Fruit fly (Drosophila melanogaster) whole organism, adult: ENCODE results near the gene Tis11.

Experiments used
- CG11617 ChIP-seq: fragments of 200-800 bp; sonication (Bioruptor generic); optimal IDR thresholded peaks from 2 replicates; lab custom pipeline; 2017; ENCODE audit warnings: mild to moderate bottlenecking, missing biosample characterization, missing genetic modification reagents, missing genetic modification characterization
- CG7101 ChIP-seq: fragments of 200-800 bp; sonication (Bioruptor generic); optimal IDR thresholded peaks from 2 replicates; lab custom pipeline; 2018; ENCODE audit warnings: missing biosample characterization, mild to moderate bottlenecking, missing genetic modification characterization, moderate library complexity
- Clk ChIP-seq: fragments of 200-800 bp; sonication (Bioruptor generic); optimal IDR thresholded peaks from 2 replicates; lab custom pipeline; 2017; ENCODE audit warnings: missing biosample characterization, missing genetic modification characterization
- Mnt ChIP-seq: fragments of 200-800 bp; sonication (Bioruptor generic); optimal IDR thresholded peaks from 2 replicates; lab custom pipeline; 2016; ENCODE audit warnings: missing biosample characterization, mild to moderate bottlenecking, missing genetic modification characterization
- cnc ChIP-seq, 2 experiments: fragments of >200 bp; optimal IDR thresholded peaks; 2 replicates each; lab custom pipeline; 2017
- kay ChIP-seq: fragments of 200-800 bp; sonication (Bioruptor generic); peaks from one replicate; lab custom pipeline; 2016; ENCODE audit warnings: missing biosample characterization, missing genetic modification characterization, borderline replicate concordance
- ovo ChIP-seq: fragments of 200-800 bp; sonication (Bioruptor generic); optimal IDR thresholded peaks from 2 replicates; lab custom pipeline; 2016; ENCODE audit warnings: missing biosample characterization, missing genetic modification characterization
- tj ChIP-seq: fragments of 200-800 bp; sonication (Bioruptor generic); optimal IDR thresholded peaks from 3 replicates; lab custom pipeline; 2017; ENCODE audit warnings: missing biosample characterization, mild to moderate bottlenecking, missing genetic modification characterization, moderate library complexity

DNA sequence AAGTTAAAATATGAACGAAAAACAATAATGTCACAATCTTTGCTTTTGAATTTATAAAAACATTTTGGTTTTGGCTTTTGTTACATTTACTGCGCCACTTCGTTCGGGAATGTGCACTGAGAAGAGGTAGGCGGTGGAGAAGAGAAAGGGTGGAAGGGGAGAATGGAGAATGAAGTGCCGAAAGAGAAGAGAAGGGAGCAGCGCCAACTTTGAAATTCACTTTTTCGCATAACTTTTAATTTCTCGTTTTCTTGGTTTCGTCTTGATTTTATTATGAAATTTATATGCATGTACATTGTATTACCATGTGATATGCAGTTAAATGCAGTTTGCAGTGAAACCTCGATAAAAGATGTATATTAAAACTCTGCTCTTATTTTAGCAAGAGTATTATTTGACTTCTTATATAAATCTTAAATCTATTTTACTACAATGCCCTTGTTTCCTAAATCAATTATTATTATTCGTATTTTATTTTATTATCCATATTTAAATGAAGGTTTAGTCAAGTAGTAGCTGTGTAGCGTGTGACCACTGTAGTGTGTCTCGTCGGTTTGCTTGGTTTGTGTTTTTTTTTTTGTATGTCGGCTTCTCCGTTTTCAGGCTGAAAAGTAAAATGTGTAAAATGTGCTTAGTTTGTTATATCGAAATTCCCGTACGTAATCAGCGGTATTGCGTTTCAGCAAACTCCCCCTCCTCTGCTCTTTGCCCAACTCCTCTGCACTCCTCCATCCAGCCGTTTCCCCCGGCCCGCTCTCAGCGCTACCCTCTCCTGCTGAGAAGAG, 3.7 kb downstream of the Tis11 start:
- TF ChIP-seq cnc (optimal IDR thresholded peaks at IDR 0.05; lab: Kevin White, UChicago) (no peak), kay (GFP tag; lab: Kevin White, UChicago) (no peak), CG11617 (GFP tag; lab: Kevin White, UChicago) (peak; percentile 61), ovo (peak; percentile 11), Mnt (peak; percentile 15), tj (GFP tag; lab: Kevin White, UChicago) (peak; percentile 99), Clk (GFP tag; lab: Kevin White, UChicago) (no peak), CG7101 (peak; percentile 84)
